Worm (Caenorhabditis elegans) whole organism, L3 larva: Measurements from ENCODE around the gene F55C5.17.

Source experiments
- R02D3.7 ChIP-seq: fragments of 150-350 bp; optimal IDR thresholded peaks from 2 replicates; lab custom pipeline; 2014; ENCODE audit warnings: missing biosample characterization, missing genetic modification characterization
- ama-1 ChIP-seq: fragments of 150-350 bp; optimal IDR thresholded peaks from 2 replicates; lab custom pipeline; 2018
- ceh-28 ChIP-seq: fragments of 150-350 bp; optimal IDR thresholded peaks from 2 replicates; lab custom pipeline; 2014; ENCODE audit warnings: missing biosample characterization, missing genetic modification reagents, missing genetic modification characterization
- egl-27 ChIP-seq: sonication (generic microtip); optimal IDR thresholded peaks from 4 replicates; lab custom pipeline; 2017; ENCODE audit warnings: missing biosample characterization, missing genetic modification reagents, missing genetic modification characterization
- elt-3 ChIP-seq, 3 experiments: fragments of 150-350 bp in 1 of 3; sonication (generic microtip) in 2 of 3; optimal IDR thresholded peaks; 2 replicates in 2 of 3; 4 replicates in 1 of 3; lab custom pipeline; 2014 to 2017; ENCODE audit warnings: missing biosample characterization in 3 of 3, missing genetic modification characterization in 3 of 3
- eor-1 ChIP-seq, 2 experiments: fragments of 150-350 bp; optimal IDR thresholded peaks; 2 replicates each; lab custom pipeline; 2014 to 2018; ENCODE audit warnings: missing biosample characterization in 2 of 2, missing genetic modification characterization in 2 of 2
- lin-15B ChIP-seq: fragments of 150-350 bp; optimal IDR thresholded peaks from 2 replicates; lab custom pipeline; 2014; ENCODE audit warnings: missing biosample characterization, missing genetic modification characterization
- lsy-12 ChIP-seq: sonication (generic microtip); optimal IDR thresholded peaks from 2 replicates; lab custom pipeline; 2016; ENCODE audit warnings: mild to moderate bottlenecking, missing genetic modification characterization, missing compliant biosample characterization
- mdl-1 ChIP-seq: fragments of 150-350 bp; optimal IDR thresholded peaks from 2 replicates; lab custom pipeline; 2014; ENCODE audit warnings: missing biosample characterization, missing genetic modification characterization
- nhr-25 ChIP-seq: sonication (generic microtip); optimal IDR thresholded peaks from 2 replicates; lab custom pipeline; 2017; ENCODE audit warnings: missing biosample characterization, missing genetic modification characterization
- unc-39 ChIP-seq: sonication (generic microtip); optimal IDR thresholded peaks from 4 replicates; lab custom pipeline; 2017; ENCODE audit warnings: missing biosample characterization, missing genetic modification characterization
- unc-62 ChIP-seq: fragments of 150-350 bp; sonication (generic microtip); optimal IDR thresholded peaks from 4 replicates; lab custom pipeline; 2014; ENCODE audit warnings: missing biosample characterization, missing genetic modification reagents, missing genetic modification characterization

ce11 chrV:12301985-12302591 lies at the start of gene F55C5.17, which contains the start of gene frm-7:
- TF ChIP-seq egl-27 (tag; lab: Kevin White, UChicago) (no peak), ama-1 (lab: Kevin White, UChicago) (no peak), unc-62 (GFP tag; lab: Kevin White, UChicago) (no peak), lsy-12 (tag; lab: Kevin White, UChicago) (no peak), R02D3.7 (tag; lab: Kevin White, UChicago) (no peak), mdl-1 (tag; lab: Kevin White, UChicago) (no peak), elt-3 (tag; optimal IDR thresholded peaks at IDR 0.05; lab: Kevin White, UChicago) (no peak), lin-15B (tag; lab: Kevin White, UChicago) (no peak), nhr-25 (tag; lab: Kevin White, UChicago) (no peak), eor-1 (tag; optimal IDR thresholded peaks at IDR 0.05; lab: Kevin White, UChicago) (no peak), ceh-28 (tag; lab: Kevin White, UChicago) (no peak), unc-39 (tag; lab: Kevin White, UChicago) (no peak)
